Fruit fly (Drosophila melanogaster): ENCODE results near the gene CG15362.

- TF ChIP-seq bab1 (GFP tag; optimal IDR thresholded peaks at IDR 0.05) (peak; percentile 10), kay (GFP tag; ENCODE audit: borderline replicate concordance) (peak; percentile 21), tj (GFP tag; optimal IDR thresholded peaks at IDR 0.05) (no peak), cnc (optimal IDR thresholded peaks at IDR 0.05) (no peak), cic (GFP tag; optimal IDR thresholded peaks at IDR 0.05) (no peak), Crg-1 (GFP tag; optimal IDR thresholded peaks at IDR 0.05) (no peak), Hr96 (GFP tag; optimal IDR thresholded peaks at IDR 0.05) (no peak), pad (GFP tag; optimal IDR thresholded peaks at IDR 0.05) (no peak), CG11617 (GFP tag; optimal IDR thresholded peaks at IDR 0.05) (no peak), toe (GFP tag; optimal IDR thresholded peaks at IDR 0.05) (no peak), CG33017 (tag; optimal IDR thresholded peaks at IDR 0.05) (no peak), CG1620 (GFP tag; optimal IDR thresholded peaks at IDR 0.05) (no peak), ovo (GFP tag; optimal IDR thresholded peaks at IDR 0.05) (no peak), CG5204 (GFP tag; optimal IDR thresholded peaks at IDR 0.05) (no peak)
These were observed 29.5 kb downstream of the CG15362 start for dm6 chr2L:2010335-2011061.

All from whole organism, adult.